Worm (Caenorhabditis elegans): ENCODE data around the gene rpl-5.

Gene rpl-5

DNA sequence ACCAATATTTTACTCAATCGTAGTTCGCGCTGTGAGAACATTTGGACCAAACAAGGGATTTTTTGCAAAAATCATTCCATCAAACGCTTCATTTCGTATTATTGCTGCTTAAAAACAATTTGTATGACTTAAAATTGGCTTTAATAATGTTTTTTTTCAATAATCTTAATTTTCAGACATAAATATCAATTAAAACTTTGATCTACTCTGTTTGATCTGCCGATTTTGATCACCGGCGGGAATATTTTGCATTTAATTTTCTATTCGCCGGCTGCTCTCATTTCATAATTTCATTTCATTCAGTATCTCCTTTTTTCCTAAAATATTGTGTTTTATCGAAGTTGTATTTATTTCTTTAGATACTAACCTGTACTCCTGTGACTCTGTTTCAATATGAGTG, 5.5 kb downstream of the rpl-5 start, which contains the start of gene puf-5:
puf-5 (plus strand) TSS at position 358 of the 400 bp plus-strand sequence.
- TF ChIP-seq lin-11 (tag; optimal IDR thresholded peaks at IDR 0.05) (no peak), ceh-24 (tag; optimal IDR thresholded peaks at IDR 0.05) (no peak), ttx-3 (tag; optimal IDR thresholded peaks at IDR 0.05) (no peak), ceh-31 (tag; optimal IDR thresholded peaks at IDR 0.05) (no peak)

DNA sequence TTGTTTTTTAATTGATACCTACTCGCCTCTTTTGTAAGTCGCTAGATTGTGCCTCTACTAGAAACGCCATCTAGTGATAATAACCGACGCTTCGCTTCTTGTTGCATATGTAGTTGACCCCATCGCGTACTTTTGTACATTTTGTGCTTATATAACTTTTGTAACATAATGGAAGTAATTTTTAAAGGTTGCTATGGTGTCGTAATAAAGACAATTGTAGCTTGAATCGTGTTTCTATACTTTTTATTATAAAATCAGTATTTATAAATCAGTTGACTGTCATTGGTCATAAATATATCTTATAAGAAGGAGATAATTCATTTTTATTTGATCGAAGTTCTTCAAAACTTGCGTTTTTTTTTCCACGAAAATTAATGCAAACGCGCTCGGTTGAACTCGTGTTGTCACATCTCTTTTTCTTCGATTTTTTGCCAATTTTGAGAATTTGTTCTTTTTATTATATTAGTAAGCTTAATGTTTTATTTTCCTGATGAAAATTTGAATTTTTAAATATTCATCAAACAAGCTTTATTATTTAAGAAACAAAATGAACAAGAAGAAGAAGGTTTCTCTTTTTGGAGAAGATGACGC, 7.9 kb downstream of the rpl-5 start, which contains the start of gene F54C9.9:
F54C9.9 (plus strand) TSS at position 541 of the 591 bp plus-strand sequence.
- no peak for TF ChIP-seq C38D4.7 (GFP tag; optimal IDR thresholded peaks at IDR 0.05)
- no peak for TF ChIP-seq K09A11.1 (tag; optimal IDR thresholded peaks at IDR 0.05; ENCODE audit: insufficient read depth)
- no peak for TF ChIP-seq ceh-48 (tag; optimal IDR thresholded peaks at IDR 0.05)
- no peak for TF ChIP-seq unc-3 (GFP tag; conservative IDR thresholded peaks at IDR 0.05)
- no peak for TF ChIP-seq unc-3 (tag; optimal IDR thresholded peaks at IDR 0.05)
- no peak for TF ChIP-seq syd-9 (tag; optimal IDR thresholded peaks at IDR 0.05)
- no peak for TF ChIP-seq hlh-15 (tag; optimal IDR thresholded peaks at IDR 0.05)
- no peak for TF ChIP-seq ceh-18 (tag; optimal IDR thresholded peaks at IDR 0.05)
- no peak for TF ChIP-seq lin-11 (tag; optimal IDR thresholded peaks at IDR 0.05)
- no peak for TF ChIP-seq pqm-1 (tag; optimal IDR thresholded peaks at IDR 0.05)
- no peak for TF ChIP-seq mec-3 (tag; optimal IDR thresholded peaks at IDR 0.05; ENCODE audit: borderline replicate concordance)
- TF ChIP-seq dmd-4 (tag; optimal IDR thresholded peaks at IDR 0.05; ENCODE audit: borderline replicate concordance), result no peak
- TF ChIP-seq pros-1 (tag; optimal IDR thresholded peaks at IDR 0.05), result no peak
- no peak for TF ChIP-seq fax-1 (tag; optimal IDR thresholded peaks at IDR 0.05)
- no peak for TF ChIP-seq lim-6 (tag; optimal IDR thresholded peaks at IDR 0.05)
- TF ChIP-seq unc-42 (tag; optimal IDR thresholded peaks at IDR 0.05), result no peak

DNA sequence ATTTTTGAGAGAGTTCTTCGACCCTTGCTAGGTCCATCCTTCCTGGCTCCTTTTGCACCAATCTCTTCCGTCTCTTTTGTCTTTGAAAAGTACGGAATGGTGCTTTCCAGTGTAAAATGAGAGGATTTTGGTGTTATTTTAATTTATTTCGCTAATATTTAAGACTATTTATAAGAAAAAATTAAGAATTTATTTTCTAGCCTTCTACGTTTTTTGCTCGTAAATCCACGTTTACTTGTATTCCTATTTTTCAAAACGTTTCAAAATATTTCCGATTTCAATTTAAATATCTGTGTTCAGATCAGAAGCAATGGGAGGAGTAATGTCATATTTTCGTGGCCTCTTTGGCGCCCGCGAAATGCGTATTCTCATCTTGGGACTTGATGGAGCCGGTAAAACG, 12.0 kb downstream of the rpl-5 start, which contains the start of gene arl-1:
arl-1 (plus strand) TSS at position 301 of the 400 bp plus-strand sequence.
- TF ChIP-seq hlh-8 (tag; optimal IDR thresholded peaks at IDR 0.05) (no peak), pag-3 (tag; optimal IDR thresholded peaks at IDR 0.05; ENCODE audit: borderline replicate concordance) (no peak), pqm-1 (tag; optimal IDR thresholded peaks at IDR 0.05) (no peak), hlh-13 (GFP tag; optimal IDR thresholded peaks at IDR 0.05) (no peak), ceh-6 (GFP tag; optimal IDR thresholded peaks at IDR 0.05) (no peak), rnt-1 (tag; optimal IDR thresholded peaks at IDR 0.05) (no peak), ahr-1 (tag; optimal IDR thresholded peaks at IDR 0.05) (no peak), hlh-15 (tag; optimal IDR thresholded peaks at IDR 0.05) (no peak), ceh-9 (tag; optimal IDR thresholded peaks at IDR 0.05) (no peak), ama-1 (optimal IDR thresholded peaks at IDR 0.05) (no peak), lim-6 (tag; optimal IDR thresholded peaks at IDR 0.05) (no peak), lin-11 (tag; optimal IDR thresholded peaks at IDR 0.05) (no peak), ceh-30 (tag; optimal IDR thresholded peaks at IDR 0.05) (no peak), T23F11.4 (GFP tag; optimal IDR thresholded peaks at IDR 0.05) (no peak), dve-1 (tag; optimal IDR thresholded peaks at IDR 0.05) (no peak), ceh-14 (tag; optimal IDR thresholded peaks at IDR 0.05) (no peak), pros-1 (tag; optimal IDR thresholded peaks at IDR 0.05) (no peak)

DNA sequence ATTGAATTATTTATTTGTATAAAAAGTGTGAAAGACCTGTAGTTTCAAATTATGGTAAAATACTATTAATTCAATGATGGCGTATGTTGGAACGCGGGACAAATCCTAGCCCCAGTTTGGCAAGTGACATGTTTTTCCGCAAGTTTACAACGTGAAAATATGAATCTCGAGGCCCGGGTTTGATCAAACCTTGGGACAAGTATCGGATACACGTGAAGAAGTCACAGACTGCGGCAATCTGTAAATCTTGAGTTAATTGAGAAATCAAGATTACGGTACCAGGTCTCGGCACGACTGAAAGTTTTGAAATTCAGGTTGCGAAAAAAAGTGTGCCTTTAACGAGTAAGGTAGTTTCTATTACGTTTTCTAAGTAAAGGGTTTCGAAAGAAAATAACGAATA, 13.3 kb downstream of the rpl-5 start:
- no peak for TF ChIP-seq madf-2 (tag; optimal IDR thresholded peaks at IDR 0.05)
- TF ChIP-seq ama-1 (optimal IDR thresholded peaks at IDR 0.05), result peak; percentile 33

DNA sequence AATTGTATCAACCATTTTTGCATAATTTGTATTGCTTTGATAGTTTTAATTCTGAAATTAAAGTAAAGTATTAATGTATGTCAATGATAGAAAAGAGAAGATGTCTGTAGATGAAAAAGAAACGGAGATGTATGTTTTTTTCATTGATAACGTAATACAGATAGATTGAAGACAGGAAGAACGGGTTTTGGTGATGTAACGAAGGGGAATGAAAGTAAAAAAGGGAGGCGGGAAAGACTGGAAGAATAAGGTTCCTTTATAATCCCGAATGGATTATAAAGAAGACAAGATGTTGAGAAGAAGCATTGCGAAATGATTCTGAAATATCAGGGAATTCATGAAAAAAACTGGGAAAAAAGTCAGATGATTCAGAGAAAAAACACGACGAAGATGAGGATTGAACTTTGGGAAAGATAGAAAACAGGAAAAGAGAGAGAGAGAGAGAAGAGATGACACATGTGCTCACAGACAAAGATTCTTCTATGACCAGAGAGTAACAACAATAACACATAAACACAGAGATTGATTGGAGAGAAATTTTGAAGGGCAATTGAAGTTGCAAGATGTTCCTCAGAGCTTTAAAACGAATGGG, 15.4 kb downstream of the rpl-5 start, which contains the start of gene F54C9.11:
F54C9.11 (minus strand) TSS at position 51 of the 592 bp plus-strand sequence.
- no peak for TF ChIP-seq ceh-18 (tag; optimal IDR thresholded peaks at IDR 0.05)
- no peak for TF ChIP-seq ceh-2 (tag; optimal IDR thresholded peaks at IDR 0.05)
- TF ChIP-seq ceh-24 (tag; optimal IDR thresholded peaks at IDR 0.05), result no peak
- TF ChIP-seq sdc-2 (tag; optimal IDR thresholded peaks at IDR 0.05), result no peak
- no peak for TF ChIP-seq tbx-2 (tag; optimal IDR thresholded peaks at IDR 0.05)
- TF ChIP-seq lin-11 (tag; optimal IDR thresholded peaks at IDR 0.05), result no peak
- TF ChIP-seq unc-55 (GFP tag; optimal IDR thresholded peaks at IDR 0.05), result no peak
- TF ChIP-seq pha-2 (tag; optimal IDR thresholded peaks at IDR 0.05), result no peak
- no peak for TF ChIP-seq elt-4 (tag; optimal IDR thresholded peaks at IDR 0.05)
- TF ChIP-seq ahr-1 (tag; optimal IDR thresholded peaks at IDR 0.05), result no peak
- no peak for TF ChIP-seq pax-1 (tag; optimal IDR thresholded peaks at IDR 0.05)
- no peak for TF ChIP-seq ama-1 (optimal IDR thresholded peaks at IDR 0.05)
- no peak for TF ChIP-seq npax-4 (tag; optimal IDR thresholded peaks at IDR 0.05)

All from whole organism, late embryonic.